Fruit fly (Drosophila melanogaster): Measurements from ENCODE around the gene CG14932.

Gene CG14932

dm6 chr2L:11808702-11809583 lies 19.2 kb downstream of the CG14932 start, which contains the start of gene crol (continued):
- TF ChIP-seq PHDP (tag; optimal IDR thresholded peaks at IDR 0.05) = no peak
- peak; percentile 80 for TF ChIP-seq Med (GFP tag)
- TF ChIP-seq Aef1 (GFP tag; IDR thresholded peaks at IDR 0.05) = no peak
- TF ChIP-seq chif (GFP tag; optimal IDR thresholded peaks at IDR 0.05) = no peak
- peak; percentile 40; the same call in 1 of the 2 replicates for TF ChIP-seq cas (GFP tag; IDR thresholded peaks at IDR 0.05)
- no peak for TF ChIP-seq psq (GFP tag; optimal IDR thresholded peaks at IDR 0.05)
- no peak for TF ChIP-seq Ets65A (GFP tag)
- no peak for TF ChIP-seq Sox100B (GFP tag; optimal IDR thresholded peaks at IDR 0.05)
- TF ChIP-seq pros (GFP tag; optimal IDR thresholded peaks at IDR 0.05) = peak; percentile 89
- TF ChIP-seq chm (GFP tag; IDR thresholded peaks at IDR 0.05) = peak; percentile 68
- TF ChIP-seq al (GFP tag; IDR thresholded peaks at IDR 0.05) = no peak
- TF ChIP-seq E2f1 (GFP tag; IDR thresholded peaks at IDR 0.05) = peak; percentile 81
- peak; percentile 76 for TF ChIP-seq CG12659 (GFP tag; optimal IDR thresholded peaks at IDR 0.05)
- TF ChIP-seq vfl (GFP tag; optimal IDR thresholded peaks at IDR 0.05) = no peak
- TF ChIP-seq ranshi (GFP tag; IDR thresholded peaks at IDR 0.05) = no peak
- no peak for TF ChIP-seq CG6272 (GFP tag; IDR thresholded peaks at IDR 0.05)
- no peak for TF ChIP-seq CG14667 (GFP tag; IDR thresholded peaks at IDR 0.05)
- no peak for TF ChIP-seq CG14965 (GFP tag; optimal IDR thresholded peaks at IDR 0.05; ENCODE audit: borderline replicate concordance)
- TF ChIP-seq CG34422 (GFP tag; IDR thresholded peaks at IDR 0.05) = peak; percentile 93; the same call in 2 of the 3 replicates
- TF ChIP-seq ro (GFP tag; IDR thresholded peaks at IDR 0.05) = no peak
- TF ChIP-seq twi (tag; optimal IDR thresholded peaks at IDR 0.05) = no peak
- TF ChIP-seq CG4282 (GFP tag; optimal IDR thresholded peaks at IDR 0.05) = no peak
- TF ChIP-seq bab2 (GFP tag; optimal IDR thresholded peaks at IDR 0.05) = no peak
- peak; percentile 29 for TF ChIP-seq CG7839 (tag; optimal IDR thresholded peaks at IDR 0.05)
- no peak for TF ChIP-seq CG8281 (tag; optimal IDR thresholded peaks at IDR 0.05)
- no peak for TF ChIP-seq CG17802 (tag; optimal IDR thresholded peaks at IDR 0.05)
- peak; percentile 62; the same call in 1 of the 2 replicates for TF ChIP-seq nerfin-2 (GFP tag; IDR thresholded peaks at IDR 0.05; ENCODE audit: partially characterized antibody)
- TF ChIP-seq gfzf (GFP tag; optimal IDR thresholded peaks at IDR 0.05) = peak; percentile 72
- TF ChIP-seq zfh2 (GFP tag; optimal IDR thresholded peaks at IDR 0.05) = no peak
- TF ChIP-seq Tbp (GFP tag; optimal IDR thresholded peaks at IDR 0.05) = no peak
- TF ChIP-seq seq (GFP tag; IDR thresholded peaks at IDR 0.05) = no peak; the same call in 1 of the 2 replicates
- no peak for TF ChIP-seq Mes4 (GFP tag; optimal IDR thresholded peaks at IDR 0.05)
- TF ChIP-seq CG42726 (GFP tag; IDR thresholded peaks at IDR 0.05; ENCODE audit: partially characterized antibody) = peak; percentile 64; the same call in 1 of the 2 replicates
- TF ChIP-seq CG9876 (GFP tag; optimal IDR thresholded peaks at IDR 0.05) = no peak
- peak; percentile 87 for TF ChIP-seq CG9797 (GFP tag; optimal IDR thresholded peaks at IDR 0.05)
- TF ChIP-seq CG1603 (tag; optimal IDR thresholded peaks at IDR 0.05) = peak; percentile 59
- TF ChIP-seq tx (GFP tag; optimal IDR thresholded peaks at IDR 0.05) = no peak
- no peak for TF ChIP-seq usp (GFP tag; optimal IDR thresholded peaks at IDR 0.05)
- TF ChIP-seq ap (GFP tag; IDR thresholded peaks at IDR 0.05) = no peak
- no peak for TF ChIP-seq CG7372 (GFP tag; IDR thresholded peaks at IDR 0.05)
- TF ChIP-seq tin (GFP tag; optimal IDR thresholded peaks at IDR 0.05) = no peak
- TF ChIP-seq B-H2 (GFP tag; optimal IDR thresholded peaks at IDR 0.05) = no peak
- TF ChIP-seq ttk (GFP tag; IDR thresholded peaks at IDR 0.05) = 0 out of 2 replicates have a peak, but pooled peaks have one; percentile 16
- no peak for TF ChIP-seq CG12744 (GFP tag; optimal IDR thresholded peaks at IDR 0.05)
- TF ChIP-seq NFAT (GFP tag; IDR thresholded peaks at IDR 0.05) = peak; percentile 53; the same call in 1 of the 2 replicates
- peak in 1 of 2 experiments; percentile 44 for TF ChIP-seq Pdp1 (GFP tag; optimal IDR thresholded peaks at IDR 0.05)
- TF ChIP-seq Bteb2 (GFP tag; optimal IDR thresholded peaks at IDR 0.05) = no peak
- TF ChIP-seq Deaf1 (tag; optimal IDR thresholded peaks at IDR 0.05) = peak; percentile 93
- TF ChIP-seq CG15601 (tag; optimal IDR thresholded peaks at IDR 0.05) = peak; percentile 32
- TF ChIP-seq ssp (GFP tag; IDR thresholded peaks at IDR 0.05) = no peak

All from whole organism, embryonic.